Fruit fly (Drosophila melanogaster) whole organism, prepupa: ENCODE data around the gene Esyt2.

Experiments
- CG15336 ChIP-seq: fragments of 200-800 bp; sonication (Bioruptor generic); IDR thresholded peaks from 2 replicates; pipeline ENCODE4 v1.3.6; 2022; ENCODE audit warnings: missing biosample characterization, missing genetic modification characterization
- Eip78C ChIP-seq: fragments of 200-800 bp; sonication (Bioruptor generic); peaks from one replicate; lab custom pipeline; 2016; ENCODE audit warnings: missing biosample characterization, missing genetic modification characterization

- TF ChIP-seq CG15336 (GFP tag; lab: Robert Waterston, UW): no peak
- no peak for TF ChIP-seq Eip78C (GFP tag; lab: Kevin White, UChicago)
These were observed 16.7 kb upstream of the Esyt2 start, which contains the start of gene CG6607 for dm6 chr3R:24527845-24528244.
